Worm (Caenorhabditis elegans) whole organism, early embryonic: ENCODE data around the gene srlf-15.

Experiments used
- aly-1 ChIP-seq: sonication (generic microtip); optimal IDR thresholded peaks from 2 replicates; lab custom pipeline; 2016; ENCODE audit warnings: missing genetic modification characterization, missing compliant biosample characterization
- ama-1 ChIP-seq: fragments of 150-350 bp; optimal IDR thresholded peaks from 2 replicates; lab custom pipeline; 2014
- ceh-13 ChIP-seq: fragments of 200-800 bp; sonication (Bioruptor generic); optimal IDR thresholded peaks from 2 replicates; lab custom pipeline; 2018; ENCODE audit warnings: mild to moderate bottlenecking, missing genetic modification characterization, missing compliant biosample characterization
- ets-7 ChIP-seq: sonication (generic microtip); optimal IDR thresholded peaks from 2 replicates; lab custom pipeline; 2016; ENCODE audit warnings: missing genotype, missing genetic modification characterization, missing compliant biosample characterization
- flt-1 ChIP-seq: fragments of 200-800 bp; sonication (Bioruptor generic); IDR thresholded peaks from 2 replicates; pipeline ENCODE4 v1.3.6; 2022; ENCODE audit warnings: missing genetic modification characterization, missing compliant biosample characterization
- hmbx-1 ChIP-seq: sonication (generic microtip); optimal IDR thresholded peaks from 2 replicates; lab custom pipeline; 2016; ENCODE audit warnings: mild to moderate bottlenecking, missing genetic modification characterization, missing compliant biosample characterization
- hmg-4 ChIP-seq: fragments of 200-800 bp; sonication (Bioruptor generic); optimal IDR thresholded peaks from 2 replicates; lab custom pipeline; 2018; ENCODE audit warnings: mild to moderate bottlenecking, missing genetic modification characterization, missing compliant biosample characterization
- pes-1 ChIP-seq: fragments of 200-800 bp; sonication (Bioruptor generic); IDR thresholded peaks from 2 replicates; pipeline ENCODE4 v1.3.6; 2022; ENCODE audit warnings: missing genetic modification reagents, missing genetic modification characterization, missing compliant biosample characterization
- scrt-1 ChIP-seq: fragments of 200-800 bp; sonication (Bioruptor generic); IDR thresholded peaks from 2 replicates; pipeline ENCODE4 v1.3.6; 2022; ENCODE audit warnings: missing genetic modification characterization, missing compliant biosample characterization
- tbx-37 ChIP-seq: fragments of 200-800 bp; sonication (Bioruptor generic); conservative IDR thresholded peaks from 2 replicates; pipeline ENCODE4 v1.3.6; 2022; ENCODE audit warnings: missing genetic modification reagents, missing genetic modification characterization, missing compliant biosample characterization

- no peak for TF ChIP-seq flt-1
- no peak for TF ChIP-seq ets-7
- TF ChIP-seq aly-1 (tag; lab: Kevin White, UChicago): no peak
- TF ChIP-seq pes-1 (GFP tag; lab: Robert Waterston, UW): no peak
- TF ChIP-seq ceh-13: no peak
- no peak for TF ChIP-seq ama-1 (lab: Kevin White, UChicago)
- TF ChIP-seq scrt-1: no peak
- TF ChIP-seq hmg-4: no peak
- no peak for TF ChIP-seq tbx-37 (GFP tag; lab: Robert Waterston, UW)
- TF ChIP-seq hmbx-1 (tag; lab: Kevin White, UChicago): no peak
Observed at ce11 chrII:11052526-11052925, 16.7 kb downstream of the srlf-15 start.
